Fruit fly (Drosophila melanogaster) whole organism, embryonic: Measurements from ENCODE around the gene Ccdc114.

Source experiments
- BEAF-32 ChIP-seq: fragments of 200-800 bp; sonication (Bioruptor generic); optimal IDR thresholded peaks from 3 replicates; lab custom pipeline; 2017; ENCODE audit warnings: missing biosample characterization, missing genetic modification characterization, mild to moderate bottlenecking, moderate library complexity, missing genetic modification reagents
- Blimp-1 ChIP-seq: fragments of 200-800 bp; sonication (Bioruptor generic); optimal IDR thresholded peaks from 3 replicates; lab custom pipeline; 2018; ENCODE audit warnings: missing biosample characterization, missing genetic modification characterization, mild to moderate bottlenecking, moderate library complexity, missing genetic modification reagents
- BtbVII ChIP-seq: fragments of 200-800 bp; sonication (Bioruptor generic); optimal IDR thresholded peaks from 3 replicates; lab custom pipeline; 2017; ENCODE audit warnings: missing biosample characterization, mild to moderate bottlenecking, missing genetic modification characterization
- CG11504 ChIP-seq: fragments of 200-800 bp; sonication (Bioruptor generic); optimal IDR thresholded peaks from 3 replicates; lab custom pipeline; 2019; ENCODE audit warnings: missing biosample characterization, mild to moderate bottlenecking, missing genetic modification characterization, moderate library complexity
- CG12155 ChIP-seq: fragments of 200-800 bp; sonication (Bioruptor generic); optimal IDR thresholded peaks from 3 replicates; lab custom pipeline; 2016; ENCODE audit warnings: missing biosample characterization, missing genetic modification characterization
- CG12659 ChIP-seq: fragments of 200-800 bp; sonication (Bioruptor generic); optimal IDR thresholded peaks from 3 replicates; lab custom pipeline; 2017; ENCODE audit warnings: mild to moderate bottlenecking, missing biosample characterization, missing genetic modification reagents, missing genetic modification characterization
- CG13424 ChIP-seq: fragments of 200-800 bp; sonication (Bioruptor generic); optimal IDR thresholded peaks from 2 replicates; lab custom pipeline; 2019; ENCODE audit warnings: missing biosample characterization, mild to moderate bottlenecking, missing genetic modification characterization, moderate library complexity
- CG13624 ChIP-seq: fragments of 200-800 bp; sonication (Bioruptor generic); optimal IDR thresholded peaks from 2 replicates; lab custom pipeline; 2016; ENCODE audit warnings: missing biosample characterization, missing genetic modification characterization
- CG15479 ChIP-seq: fragments of 200-800 bp; sonication (Bioruptor generic); optimal IDR thresholded peaks from 3 replicates; lab custom pipeline; 2019; ENCODE audit warnings: missing biosample characterization, mild to moderate bottlenecking, missing genetic modification characterization, moderate library complexity
- CG15601 ChIP-seq: fragments of 200-800 bp; sonication (Bioruptor generic); optimal IDR thresholded peaks from 3 replicates; lab custom pipeline; 2019; ENCODE audit warnings: missing biosample characterization, mild to moderate bottlenecking, missing genetic modification characterization, moderate library complexity
- CG15696 ChIP-seq: fragments of 200-800 bp; sonication (Bioruptor generic); optimal IDR thresholded peaks from 2 replicates; lab custom pipeline; 2019; ENCODE audit warnings: missing biosample characterization, mild to moderate bottlenecking, missing genetic modification characterization, moderate library complexity
- CG1647 ChIP-seq: fragments of 200-800 bp; sonication (Bioruptor generic); optimal IDR thresholded peaks from 3 replicates; lab custom pipeline; 2016; ENCODE audit warnings: missing biosample characterization, missing genetic modification characterization
- CG16813 ChIP-seq: fragments of 200-800 bp; sonication (Bioruptor generic); IDR thresholded peaks from 3 replicates; pipeline ENCODE4 v1.3.6; 2022; ENCODE audit warnings: missing biosample characterization, missing genetic modification characterization; ENCODE audit not compliant: partially characterized antibody
- CG16815 ChIP-seq: fragments of 200-800 bp; sonication (Bioruptor generic); optimal IDR thresholded peaks from 3 replicates; lab custom pipeline; 2017; ENCODE audit warnings: missing biosample characterization, mild to moderate bottlenecking, missing genetic modification characterization
- CG17802 ChIP-seq: fragments of 200-800 bp; sonication (Bioruptor generic); optimal IDR thresholded peaks from 2 replicates; lab custom pipeline; 2018; ENCODE audit warnings: missing biosample characterization, mild to moderate bottlenecking, missing genetic modification characterization, moderate library complexity
- CG2120 ChIP-seq: fragments of 200-800 bp; sonication (Bioruptor generic); optimal IDR thresholded peaks from 3 replicates; lab custom pipeline; 2016; ENCODE audit warnings: missing biosample characterization, missing genetic modification characterization
- CG2889 ChIP-seq: fragments of 200-800 bp; sonication (Bioruptor generic); IDR thresholded peaks from 3 replicates; pipeline ENCODE4 v1.3.6; 2022; ENCODE audit warnings: missing biosample characterization, missing genetic modification characterization
- CG3847 ChIP-seq: fragments of 200-800 bp; sonication (Bioruptor generic); IDR thresholded peaks from 2 replicates; pipeline ENCODE4 v1.3.6; 2022; ENCODE audit warnings: missing biosample characterization, missing genetic modification characterization
- CG4820 ChIP-seq: fragments of 200-800 bp; sonication (Bioruptor generic); optimal IDR thresholded peaks from 3 replicates; lab custom pipeline; 2016; ENCODE audit warnings: missing biosample characterization, missing genetic modification characterization
- CG6272 ChIP-seq: fragments of 200-800 bp; sonication (Bioruptor generic); IDR thresholded peaks from 2 replicates; pipeline ENCODE4 v1.3.6; 2022; ENCODE audit warnings: missing biosample characterization, missing genetic modification characterization
- CG6791 ChIP-seq: fragments of 200-800 bp; sonication (Bioruptor generic); IDR thresholded peaks from 3 replicates; pipeline ENCODE4 v1.3.6; 2022; ENCODE audit warnings: missing biosample characterization, missing genetic modification characterization; ENCODE audit not compliant: partially characterized antibody
- CG9797 ChIP-seq: fragments of 200-800 bp; sonication (Bioruptor generic); optimal IDR thresholded peaks from 3 replicates; lab custom pipeline; 2018; ENCODE audit warnings: missing biosample characterization, mild to moderate bottlenecking, missing genetic modification characterization
- CHES-1-like ChIP-seq: fragments of 200-800 bp; sonication (Bioruptor generic); optimal IDR thresholded peaks from 2 replicates; lab custom pipeline; 2016; ENCODE audit warnings: missing biosample characterization, missing genetic modification characterization
- CTCF ChIP-seq: fragments of 200-800 bp; sonication (Bioruptor generic); optimal IDR thresholded peaks from 2 replicates; lab custom pipeline; 2017; ENCODE audit warnings: missing biosample characterization, mild to moderate bottlenecking, missing genetic modification characterization, moderate library complexity
- Deaf1 ChIP-seq: fragments of 200-800 bp; optimal IDR thresholded peaks from 3 replicates; lab custom pipeline; 2019; ENCODE audit warnings: missing biosample characterization, mild to moderate bottlenecking, missing genetic modification characterization, moderate library complexity
- Dek ChIP-seq: fragments of 200-800 bp; sonication (Bioruptor generic); optimal IDR thresholded peaks from 3 replicates; lab custom pipeline; 2019; ENCODE audit warnings: missing biosample characterization, mild to moderate bottlenecking, missing genetic modification characterization, moderate library complexity
- Ets65A ChIP-seq: fragments of 200-800 bp; sonication (Bioruptor generic); peaks from one replicate; lab custom pipeline; 2016; ENCODE audit warnings: missing biosample characterization, missing genetic modification characterization
- HmgZ ChIP-seq: fragments of 200-800 bp; sonication (Bioruptor generic); optimal IDR thresholded peaks from 2 replicates; lab custom pipeline; 2018; ENCODE audit warnings: missing biosample characterization, mild to moderate bottlenecking, missing genetic modification characterization
- Hr3 ChIP-seq: fragments of 200-800 bp; sonication (Bioruptor generic); optimal IDR thresholded peaks from 3 replicates; lab custom pipeline; 2016; ENCODE audit warnings: missing biosample characterization, missing genetic modification characterization
- MESR4 ChIP-seq: fragments of 200-800 bp; sonication (Bioruptor generic); optimal IDR thresholded peaks from 2 replicates; lab custom pipeline; 2018; ENCODE audit warnings: missing biosample characterization, mild to moderate bottlenecking, missing genetic modification characterization, moderate library complexity
- Myb ChIP-seq: fragments of 200-800 bp; sonication (Bioruptor generic); optimal IDR thresholded peaks from 2 replicates; lab custom pipeline; 2016; ENCODE audit warnings: missing biosample characterization, missing genetic modification characterization
- Ssrp ChIP-seq: fragments of 200-800 bp; sonication (Bioruptor generic); optimal IDR thresholded peaks from 2 replicates; lab custom pipeline; 2018; ENCODE audit warnings: missing biosample characterization, mild to moderate bottlenecking, missing genetic modification characterization, moderate library complexity
- Xbp1 ChIP-seq: fragments of 200-800 bp; sonication (Bioruptor generic); optimal IDR thresholded peaks from 3 replicates; lab custom pipeline; 2016; ENCODE audit warnings: missing biosample characterization, mild to moderate bottlenecking, missing genetic modification characterization
- chinmo ChIP-seq: fragments of 200-800 bp; sonication (Bioruptor generic); IDR thresholded peaks from 4 replicates; pipeline ENCODE4 v1.3.6; 2022; ENCODE audit warnings: missing biosample characterization, missing genetic modification characterization; ENCODE audit not compliant: partially characterized antibody
- dmrt11E ChIP-seq: fragments of 200-800 bp; sonication (Bioruptor generic); optimal IDR thresholded peaks from 3 replicates; lab custom pipeline; 2018; ENCODE audit warnings: missing biosample characterization, mild to moderate bottlenecking, missing genetic modification characterization, moderate library complexity
- dpn ChIP-seq, 2 experiments: fragments of 200-800 bp; sonication (Bioruptor generic); optimal IDR thresholded peaks; 3 replicates each; lab custom pipeline; 2016; ENCODE audit warnings: missing biosample characterization in 2 of 2, missing genetic modification characterization in 2 of 2
- dysf ChIP-seq: fragments of 200-800 bp; sonication (Bioruptor generic); IDR thresholded peaks from 3 replicates; pipeline ENCODE4 v1.3.6; 2022; ENCODE audit warnings: missing biosample characterization, missing genetic modification characterization
- fd96Cb ChIP-seq: fragments of 200-800 bp; sonication (Bioruptor generic); optimal IDR thresholded peaks from 2 replicates; lab custom pipeline; 2018; ENCODE audit warnings: missing biosample characterization, mild to moderate bottlenecking, missing genetic modification characterization, moderate library complexity
- gem ChIP-seq: fragments of 200-800 bp; sonication (Bioruptor generic); optimal IDR thresholded peaks from 2 replicates; lab custom pipeline; 2019; ENCODE audit warnings: missing biosample characterization, mild to moderate bottlenecking, missing genetic modification characterization, moderate library complexity
- hth ChIP-seq: fragments of >200 bp; optimal IDR thresholded peaks from 2 replicates; lab custom pipeline; 2017; ENCODE audit warnings: inconsistent platforms
- kay ChIP-seq: fragments of 200-800 bp; sonication (Bioruptor generic); optimal IDR thresholded peaks from 2 replicates; lab custom pipeline; 2016; ENCODE audit warnings: missing biosample characterization, missing genetic modification characterization
- lilli ChIP-seq: fragments of 200-800 bp; sonication (Bioruptor generic); optimal IDR thresholded peaks from 3 replicates; lab custom pipeline; 2016; ENCODE audit warnings: missing biosample characterization, missing genetic modification characterization
- pho ChIP-seq: fragments of 200-800 bp; sonication (Bioruptor generic); optimal IDR thresholded peaks from 2 replicates; lab custom pipeline; 2016; ENCODE audit warnings: missing biosample characterization, missing genetic modification characterization
- pita ChIP-seq: fragments of 200-800 bp; sonication (Bioruptor generic); optimal IDR thresholded peaks from 2 replicates; lab custom pipeline; 2017; ENCODE audit warnings: missing biosample characterization, mild to moderate bottlenecking, missing genetic modification characterization
- pros ChIP-seq: fragments of 200-800 bp; sonication (Bioruptor generic); optimal IDR thresholded peaks from 3 replicates; lab custom pipeline; 2019; ENCODE audit warnings: missing biosample characterization, mild to moderate bottlenecking, missing genetic modification characterization, moderate library complexity
- shn ChIP-seq: fragments of 200-800 bp; sonication (Bioruptor generic); optimal IDR thresholded peaks from 3 replicates; lab custom pipeline; 2016; ENCODE audit warnings: missing biosample characterization, missing genetic modification characterization
- stc ChIP-seq: fragments of 200-800 bp; sonication (Bioruptor generic); IDR thresholded peaks from 2 replicates; pipeline ENCODE4 v1.3.6; 2022; ENCODE audit warnings: missing biosample characterization, missing genetic modification characterization
- unc-4 ChIP-seq: fragments of 200-800 bp; sonication (Bioruptor generic); IDR thresholded peaks from 2 replicates; pipeline ENCODE4 v1.3.6; 2022; ENCODE audit warnings: missing biosample characterization, missing genetic modification characterization; ENCODE audit not compliant: partially characterized antibody
- zen2 ChIP-seq: fragments of 200-800 bp; sonication (Bioruptor generic); IDR thresholded peaks from 3 replicates; pipeline ENCODE4 v1.3.6; 2022; ENCODE audit warnings: missing biosample characterization, missing genetic modification characterization; ENCODE audit not compliant: partially characterized antibody

Gene Ccdc114

DNA sequence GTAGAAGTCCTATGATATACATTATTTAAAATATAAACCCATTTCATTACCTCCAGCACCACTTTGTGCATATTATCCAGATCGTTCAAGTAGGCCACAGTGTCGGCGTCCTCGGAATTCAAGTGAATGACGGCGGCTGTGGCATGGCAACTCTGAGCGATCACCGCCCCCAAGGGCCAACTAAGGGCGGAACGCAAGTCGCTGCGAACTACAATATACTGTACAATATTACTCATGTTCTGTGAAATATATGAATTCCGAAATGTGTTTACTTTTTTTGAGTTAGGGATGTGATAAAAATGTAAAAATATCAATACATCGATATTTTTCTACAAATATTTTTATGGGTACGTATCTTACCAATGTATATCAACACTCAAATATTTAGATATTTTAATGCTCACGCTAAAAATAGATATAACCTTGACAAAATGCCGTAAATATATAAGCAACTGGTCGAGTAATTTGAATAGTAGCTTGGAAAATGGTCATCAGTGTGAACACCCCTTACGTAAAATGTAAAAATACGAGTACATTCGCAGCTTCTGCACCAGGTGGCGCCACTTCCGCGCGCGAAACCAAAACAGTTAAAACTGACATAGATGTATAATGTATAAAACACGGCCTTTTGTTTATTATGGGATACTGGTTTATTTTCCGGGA, 50.9 kb downstream of the Ccdc114 start, which contains the start of gene CG14903 (continued):
- peak; percentile 69; the same call in 2 of the 3 replicates for TF ChIP-seq CG6791 (GFP tag; lab: Robert Waterston, UW)
- TF ChIP-seq CG9797 (GFP tag; lab: Kevin White, UChicago) = peak; percentile 15
- TF ChIP-seq CG15601 = peak; percentile 22
- TF ChIP-seq CG2120 = peak; percentile 49
- no peak for TF ChIP-seq Dek (tag; lab: Kevin White, UChicago)
- peak; percentile 38 for TF ChIP-seq MESR4 (GFP tag; lab: Kevin White, UChicago)
- TF ChIP-seq chinmo (GFP tag; lab: Robert Waterston, UW) = 0 out of 4 replicates have a peak, but pooled peaks have one; percentile 16
- peak; percentile 28 for TF ChIP-seq shn (GFP tag; lab: Kevin White, UChicago)
- peak; percentile 13 for TF ChIP-seq pita (GFP tag; lab: Kevin White, UChicago)
- no peak for TF ChIP-seq CG1647 (GFP tag; lab: Kevin White, UChicago)
- peak; percentile 38 for TF ChIP-seq CG13424 (tag; lab: Kevin White, UChicago)
- TF ChIP-seq pho = peak; percentile 27
- TF ChIP-seq dmrt11E (tag; lab: Kevin White, UChicago) = peak; percentile 37
- no peak for TF ChIP-seq BtbVII (GFP tag; lab: Kevin White, UChicago)
- TF ChIP-seq CG12155 = peak; percentile 24
- TF ChIP-seq kay (GFP tag; lab: Kevin White, UChicago) = peak; percentile 2
- TF ChIP-seq CG16813 = peak; percentile 72
- TF ChIP-seq Xbp1 (GFP tag; lab: Kevin White, UChicago) = peak; percentile 47
- TF ChIP-seq stc (GFP tag; lab: Robert Waterston, UW) = no peak
- TF ChIP-seq CG2889 (GFP tag; lab: Robert Waterston, UW) = no peak
- TF ChIP-seq Ssrp (tag; lab: Kevin White, UChicago) = peak; percentile 16
- TF ChIP-seq CG15479 (GFP tag; lab: Kevin White, UChicago) = no peak
- peak in 1 of 2 experiments; percentile 39 for TF ChIP-seq dpn (GFP tag; optimal IDR thresholded peaks at IDR 0.05; lab: Kevin White, UChicago)
- TF ChIP-seq Hr3 (GFP tag; lab: Kevin White, UChicago) = peak; percentile 31
- no peak for TF ChIP-seq hth
- peak; percentile 40 for TF ChIP-seq CG12659 (GFP tag; lab: Kevin White, UChicago)
- peak; percentile 73 for TF ChIP-seq CG15696 (tag; lab: Kevin White, UChicago)
- peak; percentile 85 for TF ChIP-seq BEAF-32 (GFP tag; lab: Kevin White, UChicago)
- TF ChIP-seq Myb (GFP tag; lab: Kevin White, UChicago) = peak; percentile 51
- peak; percentile 97 for TF ChIP-seq CTCF (GFP tag; lab: Kevin White, UChicago)
- TF ChIP-seq Deaf1 (tag; lab: Kevin White, UChicago) = no peak
- peak; percentile 72 for TF ChIP-seq unc-4
- TF ChIP-seq CG3847 (GFP tag; lab: Robert Waterston, UW) = peak; percentile 22; the same call in 1 of the 2 replicates
- peak; percentile 49 for TF ChIP-seq gem (tag; lab: Kevin White, UChicago)
- TF ChIP-seq Ets65A (GFP tag; lab: Kevin White, UChicago) = peak; percentile 81
- TF ChIP-seq dysf (GFP tag; lab: Robert Waterston, UW) = no peak
- no peak for TF ChIP-seq CG4820 (GFP tag; lab: Kevin White, UChicago)
- TF ChIP-seq pros = no peak
- peak; percentile 25 for TF ChIP-seq CG13624 (GFP tag; lab: Kevin White, UChicago)
- peak; percentile 59 for TF ChIP-seq CG11504 (tag; lab: Kevin White, UChicago)
- peak; percentile 30; the same call in 1 of the 2 replicates for TF ChIP-seq CG6272 (GFP tag; lab: Robert Waterston, UW)
- TF ChIP-seq HmgZ (tag; lab: Kevin White, UChicago) = peak; percentile 3
- peak; percentile 40 for TF ChIP-seq CHES-1-like
- TF ChIP-seq fd96Cb (tag; lab: Kevin White, UChicago) = no peak
- no peak; the same call in 2 of the 3 replicates for TF ChIP-seq zen2 (GFP tag; lab: Robert Waterston, UW)
- peak; percentile 100 for TF ChIP-seq CG17802 (tag; lab: Kevin White, UChicago)
- TF ChIP-seq CG16815 (GFP tag; lab: Kevin White, UChicago) = no peak
- TF ChIP-seq lilli (GFP tag; lab: Kevin White, UChicago) = peak; percentile 8
- TF ChIP-seq Blimp-1 = peak; percentile 37
